1 worm cellular context compared by ENCODE assay signal in genomic region chrIV:8650696-8651095, ce11.
A peak's percentile ranks its signal among the peaks of the same experiment; 100 is the strongest.
TF ChIP-seq lines count a peak whose summit lies in the region.

C49C8.2 (plus strand) TSS chrIV:8651088.

TF ChIP-seq in whole organism, L1 larva, 84 proteins besides CTCF, POLR2A, EP300 and RAD21 (continued from another document):
- TF ChIP-seq nhr-90 (tag; optimal IDR thresholded peaks at IDR 0.05; lab: Kevin White, UChicago; ENCODE audit: poor library complexity) (no peak), zag-1 (tag; optimal IDR thresholded peaks at IDR 0.05; lab: Kevin White, UChicago) (no peak), mep-1 (tag; optimal IDR thresholded peaks at IDR 0.05; lab: Kevin White, UChicago) (peak; percentile 19), nhr-47 (tag; optimal IDR thresholded peaks at IDR 0.05; lab: Kevin White, UChicago) (no peak)
TF ChIP-seq in whole organism, L1 larva: peak in this region for 7.
